Fruit fly (Drosophila melanogaster) whole organism, adult: ENCODE measurements around the gene Tim17a2.

ENCODE experiments used
- CG11617 ChIP-seq: fragments of 200-800 bp; sonication (Bioruptor generic); optimal IDR thresholded peaks from 2 replicates; lab custom pipeline; 2017; ENCODE audit warnings: mild to moderate bottlenecking, missing biosample characterization, missing genetic modification reagents, missing genetic modification characterization
- CG5204 ChIP-seq: fragments of 200-800 bp; sonication (Bioruptor generic); optimal IDR thresholded peaks from 2 replicates; lab custom pipeline; 2016; ENCODE audit warnings: missing biosample characterization, missing genetic modification characterization
- CG7101 ChIP-seq: fragments of 200-800 bp; sonication (Bioruptor generic); optimal IDR thresholded peaks from 2 replicates; lab custom pipeline; 2018; ENCODE audit warnings: missing biosample characterization, mild to moderate bottlenecking, missing genetic modification characterization, moderate library complexity
- Clk ChIP-seq: fragments of 200-800 bp; sonication (Bioruptor generic); optimal IDR thresholded peaks from 2 replicates; lab custom pipeline; 2017; ENCODE audit warnings: missing biosample characterization, missing genetic modification characterization
- Crg-1 ChIP-seq: fragments of 200-800 bp; sonication (Bioruptor generic); optimal IDR thresholded peaks from 2 replicates; lab custom pipeline; 2016; ENCODE audit warnings: missing biosample characterization, missing genetic modification characterization
- bab1 ChIP-seq: fragments of 200-800 bp; sonication (Bioruptor generic); optimal IDR thresholded peaks from 3 replicates; lab custom pipeline; 2019; ENCODE audit warnings: missing biosample characterization, mild to moderate bottlenecking, missing genetic modification characterization, moderate library complexity
- cic ChIP-seq: fragments of 200-800 bp; sonication (Bioruptor generic); optimal IDR thresholded peaks from 2 replicates; lab custom pipeline; 2017; ENCODE audit warnings: missing biosample characterization, mild to moderate bottlenecking, missing genetic modification characterization, moderate library complexity
- kay ChIP-seq: fragments of 200-800 bp; sonication (Bioruptor generic); peaks from one replicate; lab custom pipeline; 2016; ENCODE audit warnings: missing biosample characterization, missing genetic modification characterization, borderline replicate concordance
- tj ChIP-seq: fragments of 200-800 bp; sonication (Bioruptor generic); optimal IDR thresholded peaks from 3 replicates; lab custom pipeline; 2017; ENCODE audit warnings: missing biosample characterization, mild to moderate bottlenecking, missing genetic modification characterization, moderate library complexity
- toe ChIP-seq: fragments of 200-800 bp; sonication (Bioruptor generic); optimal IDR thresholded peaks from 2 replicates; lab custom pipeline; 2016; ENCODE audit warnings: missing biosample characterization, missing genetic modification characterization

- TF ChIP-seq CG7101 (tag; lab: Kevin White, UChicago) (no peak), CG11617 (GFP tag; lab: Kevin White, UChicago) (no peak), kay (no peak), cic (GFP tag; lab: Kevin White, UChicago) (no peak), bab1 (GFP tag; lab: Kevin White, UChicago) (no peak), Crg-1 (GFP tag; lab: Kevin White, UChicago) (no peak), toe (GFP tag; lab: Kevin White, UChicago) (no peak), CG5204 (GFP tag; lab: Kevin White, UChicago) (no peak), tj (GFP tag; lab: Kevin White, UChicago) (no peak), Clk (no peak)
Measured at dm6 chr3R:5252853-5253252, 9.6 kb downstream of the Tim17a2 start, which contains the start of gene CG1113.
